Fruit fly (Drosophila melanogaster) S2 (cell line): ENCODE results near the gene Pmi.

Source experiments
- CG8478 ChIP-seq: fragments of >200 bp; optimal IDR thresholded peaks from 2 replicates; lab custom pipeline; 2018
- CTCF ChIP-seq, 2 experiments: fragments of >200 bp; optimal IDR thresholded peaks; 2 replicates each; lab custom pipeline; 2018

dm6 chr3L:5777114-5777513, 2.7 kb upstream of the Pmi start, which contains the start of gene vito:
- no peak for TF ChIP-seq CG8478
- no peak for TF ChIP-seq CTCF (optimal IDR thresholded peaks at IDR 0.05; lab: Kevin White, UChicago)
